Worm (Caenorhabditis elegans) whole organism, L3 larva: ENCODE data around the gene cnnm-2.

Source experiments
- lin-39 ChIP-seq: fragments of 150-350 bp; optimal IDR thresholded peaks from 2 replicates; lab custom pipeline; 2018; ENCODE audit warnings: missing biosample characterization, missing genetic modification reagents, missing genetic modification characterization
- skn-1 ChIP-seq: fragments of 150-350 bp; optimal IDR thresholded peaks from 2 replicates; lab custom pipeline; 2014; ENCODE audit warnings: missing biosample characterization, missing genetic modification characterization
- zag-1 ChIP-seq: fragments of 150-350 bp; optimal IDR thresholded peaks from 2 replicates; lab custom pipeline; 2014; ENCODE audit warnings: missing biosample characterization, missing genetic modification characterization

- TF ChIP-seq zag-1 (no peak), lin-39 (tag; lab: Kevin White, UChicago) (no peak), skn-1 (tag; lab: Kevin White, UChicago) (no peak)
Observed at ce11 chrX:8854409-8854808, 42.5 kb downstream of the cnnm-2 start.
